Worm (Caenorhabditis elegans): Measurements from ENCODE around the gene T12A7.9.
A peak's percentile ranks its signal among the peaks of the same experiment; 100 is the strongest.

Gene T12A7.9

ce11 chrIV:11735025-11735424 lies 20.8 kb downstream of the T12A7.9 start, which contains the start of gene K01A6.6:
Gene K01A6.6, plus strand, starts transcription at chrIV:11735325.
- no peak for TF ChIP-seq mxl-3 (GFP tag; optimal IDR thresholded peaks at IDR 0.05)
- TF ChIP-seq lim-7 (GFP tag; IDR thresholded peaks at IDR 0.05) = no peak
- TF ChIP-seq arid-1 (GFP tag; conservative IDR thresholded peaks at IDR 0.05) = no peak
- no peak for TF ChIP-seq F37D6.2 (tag; optimal IDR thresholded peaks at IDR 0.05)
- no peak for TF ChIP-seq nhr-42 (GFP tag; IDR thresholded peaks at IDR 0.05)
- peak; percentile 22 for TF ChIP-seq aha-1 (tag)
- TF ChIP-seq ztf-11 (tag; optimal IDR thresholded peaks at IDR 0.05) = no peak
- TF ChIP-seq set-16 (GFP tag; IDR thresholded peaks at IDR 0.05) = no peak

- TF ChIP-seq fkh-10 (GFP tag; optimal IDR thresholded peaks at IDR 0.05) (peak; percentile 44), ces-1 (GFP tag; optimal IDR thresholded peaks at IDR 0.05) (peak; percentile 4), mxl-3 (GFP tag; optimal IDR thresholded peaks at IDR 0.05) (no peak), nhr-10 (tag; optimal IDR thresholded peaks at IDR 0.05) (no peak), F10B5.3 (tag; optimal IDR thresholded peaks at IDR 0.05) (no peak), ceh-82 (tag; optimal IDR thresholded peaks at IDR 0.05) (no peak), unc-130 (GFP tag; optimal IDR thresholded peaks at IDR 0.05) (no peak), daf-12 (tag; optimal IDR thresholded peaks at IDR 0.05) (no peak), fos-1 (tag; optimal IDR thresholded peaks at IDR 0.05) (no peak), nhr-102 (tag; optimal IDR thresholded peaks at IDR 0.05) (no peak), spr-1 (tag; optimal IDR thresholded peaks at IDR 0.05) (no peak), ama-1 (optimal IDR thresholded peaks at IDR 0.05) (no peak), madf-5 (GFP tag; IDR thresholded peaks at IDR 0.05) (no peak), ceh-20 (GFP tag; IDR thresholded peaks at IDR 0.05) (no peak), snpc-1.2 (GFP tag; IDR thresholded peaks at IDR 0.05) (no peak), nhr-48 (tag; optimal IDR thresholded peaks at IDR 0.05) (no peak), F26F4.8 (GFP tag; conservative IDR thresholded peaks at IDR 0.05) (no peak)
These were observed 32.6 kb downstream of the T12A7.9 start for ce11 chrIV:11723255-11723654.

ce11 chrIV:11721878-11722277 lies 33.9 kb downstream of the T12A7.9 start:
- TF ChIP-seq T20F7.1 (GFP tag; optimal IDR thresholded peaks at IDR 0.05) = no peak
- no peak for TF ChIP-seq rbr-2 (tag; optimal IDR thresholded peaks at IDR 0.05)
- TF ChIP-seq mdt-29 (GFP tag; IDR thresholded peaks at IDR 0.05) = no peak
- TF ChIP-seq hif-1 (tag; optimal IDR thresholded peaks at IDR 0.05) = no peak
- TF ChIP-seq nhr-11 (tag; optimal IDR thresholded peaks at IDR 0.05) = no peak
- TF ChIP-seq dmd-6 (GFP tag; IDR thresholded peaks at IDR 0.05) = no peak
- TF ChIP-seq nhr-77 (tag; optimal IDR thresholded peaks at IDR 0.05) = no peak
- no peak for TF ChIP-seq F10B5.3 (tag; optimal IDR thresholded peaks at IDR 0.05)
- no peak for TF ChIP-seq dmd-8 (GFP tag; IDR thresholded peaks at IDR 0.05)
- TF ChIP-seq skn-1 (tag; optimal IDR thresholded peaks at IDR 0.05) = no peak
- no peak for TF ChIP-seq R02D3.7 (tag; optimal IDR thresholded peaks at IDR 0.05)
- peak in 1 of 2 experiments; percentile 51 for TF ChIP-seq unc-62 (GFP tag; optimal IDR thresholded peaks at IDR 0.05 in 1 of 2)
- no peak for TF ChIP-seq unc-62 (tag; optimal IDR thresholded peaks at IDR 0.05)
- no peak for TF ChIP-seq lim-7 (GFP tag; IDR thresholded peaks at IDR 0.05)
- TF ChIP-seq cey-2 (tag; optimal IDR thresholded peaks at IDR 0.05; ENCODE audit: borderline replicate concordance, insufficient read depth) = no peak
- TF ChIP-seq pha-4 (GFP tag; IDR thresholded peaks at IDR 0.05) = no peak
- TF ChIP-seq pha-4 (tag; optimal IDR thresholded peaks at IDR 0.05) = no peak
- TF ChIP-seq lin-39 (tag; optimal IDR thresholded peaks at IDR 0.05) = no peak
- peak; percentile 90 for TF ChIP-seq pqm-1 (tag; optimal IDR thresholded peaks at IDR 0.05)
- TF ChIP-seq hmg-1.1 (GFP tag; IDR thresholded peaks at IDR 0.05) = no peak
- TF ChIP-seq nhr-6 (tag; optimal IDR thresholded peaks at IDR 0.05) = no peak
- no peak for TF ChIP-seq F44E2.7 (GFP tag; IDR thresholded peaks at IDR 0.05)
- TF ChIP-seq Y48G9A.11 (GFP tag; IDR thresholded peaks at IDR 0.05) = no peak
- peak; percentile 58 for TF ChIP-seq nhr-28 (tag; optimal IDR thresholded peaks at IDR 0.05)
- no peak for TF ChIP-seq zag-1 (tag; optimal IDR thresholded peaks at IDR 0.05)
- no peak for TF ChIP-seq sdz-12 (GFP tag; optimal IDR thresholded peaks at IDR 0.05)
- no peak for TF ChIP-seq mxl-3 (GFP tag; optimal IDR thresholded peaks at IDR 0.05)
- no peak for TF ChIP-seq jun-1 (tag; optimal IDR thresholded peaks at IDR 0.05)
- peak; percentile 33 for TF ChIP-seq hlh-11 (tag; optimal IDR thresholded peaks at IDR 0.05)
- TF ChIP-seq php-3 (GFP tag; IDR thresholded peaks at IDR 0.05) = no peak
- TF ChIP-seq egl-43 (GFP tag; IDR thresholded peaks at IDR 0.05) = no peak
